Fruit fly (Drosophila melanogaster): ENCODE measurements around the gene Cluap1.

DNA sequence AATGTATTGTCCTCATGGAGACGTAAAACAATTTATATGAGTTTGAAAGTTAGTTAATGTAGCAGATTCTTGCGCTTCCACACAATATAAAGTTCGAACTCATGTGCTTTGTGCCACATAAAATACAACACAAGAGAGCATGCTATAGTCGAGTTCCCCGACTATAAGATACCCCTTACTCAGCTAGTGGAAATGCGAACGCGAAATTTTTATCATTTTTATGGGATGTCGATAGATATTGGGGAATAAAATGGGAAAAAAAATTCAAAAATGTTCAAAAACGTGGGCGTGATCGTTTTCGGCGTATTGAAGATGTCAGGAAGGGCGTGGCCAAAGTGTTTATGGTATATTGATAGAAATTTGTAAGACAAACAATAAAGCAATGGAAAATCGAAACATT is 33.3 kb downstream of the Cluap1 start:
- TF ChIP-seq cnc (optimal IDR thresholded peaks at IDR 0.05), result no peak
- no peak for TF ChIP-seq CG1620 (GFP tag; optimal IDR thresholded peaks at IDR 0.05)

Measured in whole organism, adult.